Fruit fly (Drosophila melanogaster) whole organism, wandering third instar larva: ENCODE data around the gene vnd.

Experiments used
- CG32264 ChIP-seq: fragments of 200-800 bp; sonication (Bioruptor generic); optimal IDR thresholded peaks from 2 replicates; lab custom pipeline; 2016; ENCODE audit warnings: missing biosample characterization, missing genetic modification characterization
- CG9705 ChIP-seq: fragments of 200-800 bp; sonication (Bioruptor generic); optimal IDR thresholded peaks from 2 replicates; lab custom pipeline; 2018; ENCODE audit warnings: missing biosample characterization, mild to moderate bottlenecking, missing genetic modification characterization
- CrebA ChIP-seq: fragments of 200-800 bp; sonication (Bioruptor generic); optimal IDR thresholded peaks from 2 replicates; lab custom pipeline; 2016; ENCODE audit warnings: missing biosample characterization, mild to moderate bottlenecking, missing genetic modification characterization, borderline replicate concordance
- Hnf4 ChIP-seq: fragments of 200-800 bp; sonication (Bioruptor generic); optimal IDR thresholded peaks from 2 replicates; lab custom pipeline; 2016; ENCODE audit warnings: missing biosample characterization, mild to moderate bottlenecking, missing genetic modification characterization
- Hr78 ChIP-seq: fragments of >200 bp; optimal IDR thresholded peaks from 2 replicates; lab custom pipeline; 2017; ENCODE audit warnings: missing biosample characterization, missing genetic modification characterization
- Hr83 ChIP-seq: fragments of 200-300 bp; sonication (Bioruptor generic); optimal IDR thresholded peaks from 2 replicates; lab custom pipeline; 2016; ENCODE audit warnings: missing biosample characterization, mild to moderate bottlenecking, missing genetic modification characterization, moderate library complexity; ENCODE audit not compliant: poor library complexity, severe bottlenecking
- Jra ChIP-seq: sonication (Bioruptor generic); optimal IDR thresholded peaks from 2 replicates; lab custom pipeline; 2016; ENCODE audit warnings: missing biosample characterization, missing genetic modification characterization
- Mio ChIP-seq: sonication (Bioruptor generic); optimal IDR thresholded peaks from 2 replicates; lab custom pipeline; 2016; ENCODE audit warnings: missing biosample characterization, missing genetic modification characterization
- N ChIP-seq: fragments of >200 bp; optimal IDR thresholded peaks from 2 replicates; lab custom pipeline; 2018; ENCODE audit warnings: missing biosample characterization, missing external identifiers, missing genetic modification characterization
- OdsH ChIP-seq: fragments of 200-800 bp; sonication (Bioruptor generic); optimal IDR thresholded peaks from 2 replicates; lab custom pipeline; 2016; ENCODE audit warnings: missing biosample characterization, mild to moderate bottlenecking, missing genetic modification characterization
- Rel ChIP-seq, 2 experiments: fragments of 200-800 bp; sonication (Bioruptor generic) in 1 of 2; optimal IDR thresholded peaks; 2 replicates in 1 of 2; 3 replicates in 1 of 2; lab custom pipeline; 2016 to 2019; ENCODE audit warnings: mild to moderate bottlenecking in 2 of 2, missing biosample characterization in 2 of 2, missing genetic modification characterization in 2 of 2, moderate library complexity in 1 of 2
- Sp1 ChIP-seq: fragments of 200-800 bp; sonication (Bioruptor generic); optimal IDR thresholded peaks from 3 replicates; lab custom pipeline; 2019; ENCODE audit warnings: missing biosample characterization, mild to moderate bottlenecking, missing genetic modification characterization, moderate library complexity
- Vsx2 ChIP-seq: fragments of 200-300, 225-300 bp; sonication (Bioruptor generic); optimal IDR thresholded peaks from 2 replicates; lab custom pipeline; 2018; ENCODE audit warnings: missing biosample characterization, missing genetic modification characterization; ENCODE audit not compliant: partially characterized antibody
- brk ChIP-seq: fragments of 200-800 bp; sonication (Bioruptor generic); optimal IDR thresholded peaks from 2 replicates; lab custom pipeline; 2016; ENCODE audit warnings: missing biosample characterization, mild to moderate bottlenecking, missing genetic modification characterization
- dl ChIP-seq, 2 experiments: fragments of 175-275, 200-275 bp in 1 of 2; fragments of 200-275 bp in 1 of 2; sonication (Bioruptor generic); optimal IDR thresholded peaks; lab custom pipeline; 2018; ENCODE audit warnings: mild to moderate bottlenecking in 2 of 2, missing biosample characterization in 2 of 2, missing genetic modification characterization in 2 of 2, moderate library complexity in 2 of 2; ENCODE audit not compliant: partially characterized antibody in 2 of 2, insufficient read depth in 1 of 2
- dmrt93B ChIP-seq: fragments of 200-800 bp; sonication (Bioruptor generic); optimal IDR thresholded peaks from 2 replicates; lab custom pipeline; 2018; ENCODE audit warnings: missing biosample characterization, mild to moderate bottlenecking, missing genetic modification characterization
- dsf ChIP-seq: sonication (Bioruptor generic); optimal IDR thresholded peaks from 2 replicates; lab custom pipeline; 2016; ENCODE audit warnings: missing biosample characterization, missing genetic modification characterization, borderline replicate concordance
- ey ChIP-seq: fragments of 200-800 bp; sonication (Bioruptor generic); optimal IDR thresholded peaks from 2 replicates; lab custom pipeline; 2016; ENCODE audit warnings: missing biosample characterization, missing genetic modification characterization
- foxo ChIP-seq, 2 experiments: fragments of 200-800 bp; sonication (Bioruptor generic); optimal IDR thresholded peaks; 2 replicates in 1 of 2; 3 replicates in 1 of 2; lab custom pipeline; 2016 to 2017; ENCODE audit warnings: missing biosample characterization in 2 of 2, missing genetic modification characterization in 2 of 2
- fru ChIP-seq: fragments of 200-800 bp; sonication (Bioruptor generic); optimal IDR thresholded peaks from 3 replicates; lab custom pipeline; 2016; ENCODE audit warnings: missing biosample characterization, mild to moderate bottlenecking, missing genetic modification characterization
- h ChIP-seq: fragments of 200-800 bp; sonication (Bioruptor generic); optimal IDR thresholded peaks from 3 replicates; lab custom pipeline; 2016; ENCODE audit warnings: missing biosample characterization, mild to moderate bottlenecking, missing genetic modification characterization
- jim ChIP-seq: fragments of 175-275, 200-325 bp; sonication (Bioruptor generic); optimal IDR thresholded peaks from 2 replicates; lab custom pipeline; 2016; ENCODE audit warnings: missing biosample characterization, mild to moderate bottlenecking, missing genetic modification characterization
- psq ChIP-seq: fragments of 200-800 bp; sonication (Bioruptor generic); optimal IDR thresholded peaks from 3 replicates; lab custom pipeline; 2017; ENCODE audit warnings: missing biosample characterization, mild to moderate bottlenecking, missing genetic modification characterization, moderate library complexity
- rgr ChIP-seq: fragments of 200-800 bp; sonication (Bioruptor generic); optimal IDR thresholded peaks from 3 replicates; lab custom pipeline; 2016; ENCODE audit warnings: missing biosample characterization, mild to moderate bottlenecking, missing genetic modification characterization
- sage ChIP-seq: fragments of 200-800 bp; sonication (Bioruptor generic); optimal IDR thresholded peaks from 2 replicates; lab custom pipeline; 2016; ENCODE audit warnings: missing biosample characterization, mild to moderate bottlenecking, missing genetic modification characterization
- tai ChIP-seq: sonication (Bioruptor generic); optimal IDR thresholded peaks from 2 replicates; lab custom pipeline; 2016; ENCODE audit warnings: missing biosample characterization, missing genetic modification characterization

The vnd gene

dm6 chrX:597057-597456 lies 15.1 kb downstream of the vnd start:
- TF ChIP-seq sage (GFP tag; lab: Kevin White, UChicago): no peak
- no peak for TF ChIP-seq ey
- no peak for TF ChIP-seq tai (GFP tag; lab: Kevin White, UChicago)
- TF ChIP-seq, all 38 proteins: peak for 0

dm6 chrX:598322-599057 lies 16.6 kb downstream of the vnd start:
- TF ChIP-seq N (GFP tag; lab: Kevin White, UChicago) (no peak), rgr (GFP tag; lab: Kevin White, UChicago) (peak; percentile 12)

- TF ChIP-seq h (peak; percentile 21), dsf (no peak), Jra (peak; percentile 18), Rel (GFP tag; optimal IDR thresholded peaks at IDR 0.05; lab: Kevin White, UChicago) (no peak), Rel (tag; optimal IDR thresholded peaks at IDR 0.05; lab: Kevin White, UChicago) (peak; percentile 22), tai (GFP tag; lab: Kevin White, UChicago) (no peak), CG9705 (GFP tag; lab: Kevin White, UChicago) (no peak), CrebA (GFP tag; lab: Kevin White, UChicago) (no peak), psq (no peak), fru (GFP tag; lab: Kevin White, UChicago) (peak; percentile 14), Hnf4 (GFP tag; lab: Kevin White, UChicago) (peak; percentile 21)
- TF ChIP-seq, all 38 proteins: peak for 5
Measured at dm6 chrX:599727-600126, 17.8 kb downstream of the vnd start.

dm6 chrX:601984-602383 lies 20.1 kb downstream of the vnd start:
- TF ChIP-seq dmrt93B (GFP tag; lab: Kevin White, UChicago) (no peak), Hr78 (GFP tag; lab: Kevin White, UChicago) (no peak), Mio (GFP tag; lab: Kevin White, UChicago) (no peak), rgr (GFP tag; lab: Kevin White, UChicago) (no peak), dl (GFP tag; optimal IDR thresholded peaks at IDR 0.05; lab: Kevin White, UChicago; ENCODE audit: insufficient read depth in 1 of 2, partially characterized antibody in 2 of 2) (no peak), foxo (GFP tag; optimal IDR thresholded peaks at IDR 0.05; lab: Kevin White, UChicago) (no peak), dsf (no peak), psq (no peak), Hnf4 (GFP tag; lab: Kevin White, UChicago) (no peak), OdsH (GFP tag; lab: Kevin White, UChicago) (no peak), h (no peak), N (GFP tag; lab: Kevin White, UChicago) (no peak), ey (no peak), Vsx2 (no peak)

dm6 chrX:610048-610447 lies 28.1 kb downstream of the vnd start:
- TF ChIP-seq CG9705 (GFP tag; lab: Kevin White, UChicago) (no peak), dl (GFP tag; optimal IDR thresholded peaks at IDR 0.05; lab: Kevin White, UChicago; ENCODE audit: insufficient read depth in 1 of 2, partially characterized antibody in 2 of 2) (no peak), Hr83 (GFP tag; lab: Kevin White, UChicago) (no peak), Hnf4 (GFP tag; lab: Kevin White, UChicago) (no peak), OdsH (GFP tag; lab: Kevin White, UChicago) (no peak), h (no peak), brk (GFP tag; lab: Kevin White, UChicago) (no peak), jim (no peak), Sp1 (GFP tag; lab: Kevin White, UChicago) (no peak), Jra (no peak), CG32264 (GFP tag; lab: Kevin White, UChicago) (no peak), fru (GFP tag; lab: Kevin White, UChicago) (no peak)
